Fruit fly (Drosophila melanogaster) whole organism, embryonic: Measurements from ENCODE around the gene CycA.
A peak's percentile ranks its signal among the peaks of the same experiment; 100 is the strongest.

ENCODE experiments used
- Adf1 ChIP-seq: fragments of 200-800 bp; sonication (Bioruptor generic); IDR thresholded peaks from 2 replicates; pipeline ENCODE4 v1.3.6; 2022; ENCODE audit warnings: missing biosample characterization, missing genetic modification characterization
- CG10431 ChIP-seq: fragments of 200-800 bp; sonication (Bioruptor generic); optimal IDR thresholded peaks from 3 replicates; lab custom pipeline; 2018; ENCODE audit warnings: missing biosample characterization, mild to moderate bottlenecking, missing genetic modification characterization
- CG11696 ChIP-seq: fragments of 200-800 bp; sonication (Bioruptor generic); IDR thresholded peaks from 2 replicates; pipeline ENCODE4 v1.3.6; 2022; ENCODE audit warnings: missing biosample characterization, missing genetic modification characterization
- CG13287 ChIP-seq: fragments of 200-800 bp; sonication (Bioruptor generic); IDR thresholded peaks from 2 replicates; pipeline ENCODE4 v1.3.6; 2022; ENCODE audit warnings: missing biosample characterization, missing genetic modification characterization; ENCODE audit not compliant: partially characterized antibody
- CG2116 ChIP-seq: fragments of 200-800 bp; sonication (Bioruptor generic); optimal IDR thresholded peaks from 3 replicates; lab custom pipeline; 2018; ENCODE audit warnings: missing biosample characterization, mild to moderate bottlenecking, missing genetic modification characterization
- CG32532 ChIP-seq: fragments of 200-800 bp; sonication (Bioruptor generic); IDR thresholded peaks from 2 replicates; pipeline ENCODE4 v1.3.6; 2022; ENCODE audit warnings: missing biosample characterization, missing genetic modification characterization
- CG34224 ChIP-seq: fragments of 200-800 bp; sonication (Bioruptor generic); IDR thresholded peaks from 3 replicates; pipeline ENCODE4 v1.3.6; 2022; ENCODE audit warnings: missing biosample characterization, missing genetic modification characterization; ENCODE audit not compliant: partially characterized antibody
- CG34376 ChIP-seq: fragments of 200-800 bp; sonication (Bioruptor generic); optimal IDR thresholded peaks from 2 replicates; lab custom pipeline; 2018; ENCODE audit warnings: missing biosample characterization, mild to moderate bottlenecking, missing genetic modification characterization
- CG4820 ChIP-seq: fragments of 200-800 bp; sonication (Bioruptor generic); optimal IDR thresholded peaks from 3 replicates; lab custom pipeline; 2016; ENCODE audit warnings: missing biosample characterization, missing genetic modification characterization
- CG9437 ChIP-seq: fragments of 200-800 bp; sonication (Bioruptor generic); optimal IDR thresholded peaks from 2 replicates; lab custom pipeline; 2018; ENCODE audit warnings: missing biosample characterization, mild to moderate bottlenecking, missing genetic modification characterization
- CG9817 ChIP-seq: fragments of 200-800 bp; sonication (Bioruptor generic); optimal IDR thresholded peaks from 2 replicates; lab custom pipeline; 2018; ENCODE audit warnings: missing biosample characterization, mild to moderate bottlenecking, missing genetic modification characterization, moderate library complexity
- Chrac-16 ChIP-seq: fragments of 200-800 bp; sonication (Bioruptor generic); optimal IDR thresholded peaks from 3 replicates; lab custom pipeline; 2016; ENCODE audit warnings: missing biosample characterization, missing genetic modification characterization
- Deaf1 ChIP-seq: fragments of 200-800 bp; optimal IDR thresholded peaks from 3 replicates; lab custom pipeline; 2019; ENCODE audit warnings: missing biosample characterization, mild to moderate bottlenecking, missing genetic modification characterization, moderate library complexity
- Dip3 ChIP-seq: fragments of 200-800 bp; sonication (Bioruptor generic); optimal IDR thresholded peaks from 3 replicates; lab custom pipeline; 2016; ENCODE audit warnings: missing biosample characterization, missing genetic modification characterization
- Elba2 ChIP-seq: fragments of 200-800 bp; sonication (Bioruptor generic); optimal IDR thresholded peaks from 3 replicates; lab custom pipeline; 2016; ENCODE audit warnings: missing biosample characterization, missing genetic modification characterization
- GATAe ChIP-seq: fragments of 200-800 bp; sonication (Bioruptor generic); conservative IDR thresholded peaks from 2 replicates; pipeline ENCODE4 v1.3.6; 2022; ENCODE audit warnings: missing biosample characterization, missing genetic modification characterization
- HmgZ ChIP-seq: fragments of 200-800 bp; sonication (Bioruptor generic); optimal IDR thresholded peaks from 2 replicates; lab custom pipeline; 2018; ENCODE audit warnings: missing biosample characterization, mild to moderate bottlenecking, missing genetic modification characterization
- Med ChIP-seq: fragments of 200-800 bp; sonication (Bioruptor generic); peaks from one replicate; lab custom pipeline; 2016; ENCODE audit warnings: missing biosample characterization, missing genetic modification characterization, mild to moderate bottlenecking, inconsistent platforms, moderate library complexity
- Pdp1 ChIP-seq, 2 experiments: fragments of 200-800 bp; sonication (Bioruptor generic); optimal IDR thresholded peaks; 3 replicates each; lab custom pipeline; 2016; ENCODE audit warnings: missing biosample characterization in 2 of 2, missing genetic modification characterization in 2 of 2, mild to moderate bottlenecking in 1 of 2, moderate library complexity in 1 of 2
- Stat92E ChIP-seq, 3 experiments: fragments of >200 bp in 2 of 3; fragments of 200-800 bp in 1 of 3; sonication (Bioruptor generic) in 1 of 3; optimal IDR thresholded peaks; 2 replicates each; lab custom pipeline; 2017 to 2019; ENCODE audit warnings: missing biosample characterization in 3 of 3, missing genetic modification characterization in 3 of 3, mild to moderate bottlenecking in 1 of 3, moderate library complexity in 1 of 3
- Trl ChIP-seq, 3 experiments: fragments of >200 bp in 2 of 3; fragments of 200-800 bp in 1 of 3; sonication (Bioruptor generic) in 1 of 3; optimal IDR thresholded peaks; 2 replicates in 1 of 3; 3 replicates in 2 of 3; lab custom pipeline; 2016 to 2017; ENCODE audit warnings: missing biosample characterization in 1 of 3, missing genetic modification characterization in 1 of 3
- ara ChIP-seq: fragments of 200-800 bp; sonication (Bioruptor generic); IDR thresholded peaks from 2 replicates; pipeline ENCODE4 v1.3.6; 2022; ENCODE audit warnings: missing biosample characterization, missing genetic modification characterization
- chinmo ChIP-seq: fragments of 200-800 bp; sonication (Bioruptor generic); IDR thresholded peaks from 4 replicates; pipeline ENCODE4 v1.3.6; 2022; ENCODE audit warnings: missing biosample characterization, missing genetic modification characterization; ENCODE audit not compliant: partially characterized antibody
- ci ChIP-seq: fragments of 200-800 bp; sonication (Bioruptor generic); IDR thresholded peaks from 3 replicates; pipeline ENCODE4 v1.3.6; 2022; ENCODE audit warnings: missing biosample characterization, missing genetic modification characterization
- exex ChIP-seq: fragments of 200-800 bp; sonication (Bioruptor generic); optimal IDR thresholded peaks from 4 replicates; lab custom pipeline; 2018; ENCODE audit warnings: missing biosample characterization, mild to moderate bottlenecking, missing genetic modification characterization, moderate library complexity
- grn ChIP-seq: fragments of 200-800 bp; sonication (Bioruptor generic); optimal IDR thresholded peaks from 3 replicates; lab custom pipeline; 2017; ENCODE audit warnings: missing biosample characterization, missing genetic modification characterization
- her ChIP-seq: fragments of 200-800 bp; sonication (Bioruptor generic); optimal IDR thresholded peaks from 2 replicates; lab custom pipeline; 2016; ENCODE audit warnings: missing biosample characterization, missing genetic modification characterization
- jumu ChIP-seq: fragments of 200-800 bp; sonication (Bioruptor generic); optimal IDR thresholded peaks from 3 replicates; lab custom pipeline; 2016; ENCODE audit warnings: missing biosample characterization, missing genetic modification characterization
- lab ChIP-seq: fragments of 200-800 bp; sonication (Bioruptor generic); optimal IDR thresholded peaks from 3 replicates; lab custom pipeline; 2017; ENCODE audit warnings: missing biosample characterization, missing genetic modification characterization, mild to moderate bottlenecking, moderate library complexity, missing genetic modification reagents
- mirr ChIP-seq: fragments of 200-800 bp; sonication (Bioruptor generic); optimal IDR thresholded peaks from 3 replicates; lab custom pipeline; 2018; ENCODE audit warnings: missing biosample characterization, mild to moderate bottlenecking, missing genetic modification characterization
- nerfin-1 ChIP-seq: fragments of 200-800 bp; sonication (Bioruptor generic); optimal IDR thresholded peaks from 3 replicates; lab custom pipeline; 2019; ENCODE audit warnings: missing biosample characterization, mild to moderate bottlenecking, missing genetic modification characterization, moderate library complexity
- nerfin-2 ChIP-seq: fragments of 200-800 bp; sonication (Bioruptor generic); IDR thresholded peaks from 2 replicates; pipeline ENCODE4 v1.3.6; 2022; ENCODE audit warnings: missing biosample characterization, missing genetic modification characterization; ENCODE audit not compliant: partially characterized antibody
- pzg ChIP-seq: fragments of 200-800 bp; sonication (Bioruptor generic); optimal IDR thresholded peaks from 3 replicates; lab custom pipeline; 2018; ENCODE audit warnings: missing biosample characterization, mild to moderate bottlenecking, missing genetic modification characterization, moderate library complexity
- ranshi ChIP-seq: fragments of 200-800 bp; sonication (Bioruptor generic); IDR thresholded peaks from 2 replicates; pipeline ENCODE4 v1.3.6; 2022; ENCODE audit warnings: missing biosample characterization, missing genetic modification characterization
- repo ChIP-seq: fragments of 200-800 bp; sonication (Bioruptor generic); optimal IDR thresholded peaks from 2 replicates; lab custom pipeline; 2016; ENCODE audit warnings: missing biosample characterization, missing genetic modification characterization
- rib ChIP-seq: fragments of 200-800 bp; sonication (Bioruptor generic); IDR thresholded peaks from 2 replicates; pipeline ENCODE4 v1.3.6; 2022; ENCODE audit warnings: missing biosample characterization, missing genetic modification characterization
- ssp ChIP-seq: fragments of 200-800 bp; sonication (Bioruptor generic); IDR thresholded peaks from 2 replicates; pipeline ENCODE4 v1.3.6; 2022; ENCODE audit warnings: missing biosample characterization, missing genetic modification characterization
- sug ChIP-seq: fragments of 200-800 bp; optimal IDR thresholded peaks from 2 replicates; lab custom pipeline; 2019; ENCODE audit warnings: missing biosample characterization, mild to moderate bottlenecking, missing genetic modification characterization, moderate library complexity

Gene CycA

DNA sequence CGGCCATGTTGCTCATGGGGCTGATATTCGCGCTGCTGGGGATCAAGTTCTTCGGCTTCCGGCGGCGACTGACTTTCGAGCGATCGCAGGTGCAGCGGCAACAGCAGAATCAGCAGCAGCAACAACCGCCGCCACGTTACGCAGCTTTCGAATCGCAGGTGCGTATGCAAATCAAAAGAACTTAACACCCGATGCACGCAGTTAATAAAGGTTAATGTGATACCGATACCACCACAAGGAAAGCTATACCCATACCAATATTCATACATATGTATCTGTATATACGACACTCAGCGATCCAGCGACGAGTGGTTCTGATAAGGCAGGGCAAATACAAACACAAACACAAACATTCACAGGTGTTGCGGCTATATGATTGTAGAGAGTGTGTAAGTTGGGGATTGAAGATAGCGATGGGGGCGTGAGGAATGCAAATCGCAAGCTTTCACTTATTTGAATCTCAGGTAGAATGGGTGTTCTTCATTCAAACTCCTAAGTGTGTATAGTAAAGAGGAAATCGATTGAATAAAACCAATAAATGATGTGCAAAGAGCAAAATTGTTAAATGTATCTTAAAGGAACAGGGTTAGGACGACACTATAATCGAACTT lies 55.9 kb downstream of the CycA start (continued):
- no peak for TF ChIP-seq CG10431 (GFP tag; lab: Kevin White, UChicago)
- no peak for TF ChIP-seq pzg
- TF ChIP-seq Chrac-16 = no peak
- no peak for TF ChIP-seq ssp (GFP tag; lab: Robert Waterston, UW)
- no peak for TF ChIP-seq nerfin-2 (GFP tag; lab: Robert Waterston, UW)
- no peak for TF ChIP-seq her (GFP tag; lab: Kevin White, UChicago)
- TF ChIP-seq HmgZ (tag; lab: Kevin White, UChicago) = peak; percentile 19
- TF ChIP-seq ranshi (GFP tag; lab: Robert Waterston, UW) = no peak
- no peak for TF ChIP-seq ara (GFP tag; lab: Robert Waterston, UW)
- no peak for TF ChIP-seq repo
- TF ChIP-seq CG2116 (GFP tag; lab: Kevin White, UChicago) = no peak
- TF ChIP-seq Stat92E (GFP tag; optimal IDR thresholded peaks at IDR 0.05; lab: Kevin White, UChicago) = no peak
- no peak for TF ChIP-seq CG11696
- TF ChIP-seq CG9817 (tag; lab: Kevin White, UChicago) = no peak
- TF ChIP-seq CG34224 (GFP tag; lab: Robert Waterston, UW) = no peak
- no peak for TF ChIP-seq Elba2 (GFP tag; lab: Kevin White, UChicago)
- no peak for TF ChIP-seq CG4820 (GFP tag; lab: Kevin White, UChicago)

DNA sequence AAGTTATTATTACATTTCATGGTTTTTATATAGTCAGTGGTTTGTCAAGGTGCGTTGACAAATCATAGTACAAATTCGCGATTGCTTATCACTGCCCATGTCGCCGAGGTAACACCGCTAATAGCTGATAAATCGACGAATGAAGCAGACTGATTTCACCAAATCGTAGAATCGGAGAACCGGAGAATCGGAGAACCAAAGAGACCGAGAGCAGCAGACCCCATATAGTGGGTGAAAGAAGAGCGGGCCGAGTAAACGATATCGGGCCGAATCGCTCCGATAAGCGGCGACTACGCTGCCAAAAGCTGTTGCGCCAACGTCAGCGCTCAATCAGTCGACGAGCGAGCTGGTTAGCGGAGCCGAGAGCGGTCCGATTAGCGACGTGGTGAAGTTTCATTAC lies 56.6 kb downstream of the CycA start, which contains the start of gene CG14131:
TSS of gene CG14131 (plus strand) at position 343 of the 400 bp plus-strand sequence.
- TF ChIP-seq Dip3 (GFP tag; lab: Kevin White, UChicago) (no peak), chinmo (GFP tag; lab: Robert Waterston, UW) (peak; percentile 62; the same call in 3 of the 4 replicates), CG32532 (GFP tag; lab: Robert Waterston, UW) (peak; percentile 38; the same call in 1 of the 2 replicates), jumu (GFP tag; lab: Kevin White, UChicago) (no peak), ci (GFP tag; lab: Robert Waterston, UW) (peak; percentile 18; the same call in 1 of the 3 replicates), sug (tag; lab: Kevin White, UChicago) (peak; percentile 48), Deaf1 (tag; lab: Kevin White, UChicago) (peak; percentile 83), rib (GFP tag; lab: Robert Waterston, UW) (peak; percentile 22; the same call in 1 of the 2 replicates), CG34376 (GFP tag; lab: Kevin White, UChicago) (peak; percentile 78), nerfin-1 (tag; lab: Kevin White, UChicago) (no peak), exex (tag; lab: Kevin White, UChicago) (peak; percentile 99), grn (GFP tag; lab: Kevin White, UChicago) (peak; percentile 93), Pdp1 (GFP tag; optimal IDR thresholded peaks at IDR 0.05; lab: Kevin White, UChicago) (peak in 1 of 2 experiments; percentile 30), Adf1 (peak; percentile 74), CG13287 (GFP tag; lab: Robert Waterston, UW) (peak; percentile 41), Trl (optimal IDR thresholded peaks at IDR 0.05; lab: Kevin White, UChicago) (peak; percentile 39 to 70), Trl (GFP tag; optimal IDR thresholded peaks at IDR 0.05; lab: Kevin White, UChicago) (no peak), lab (GFP tag; lab: Kevin White, UChicago) (peak; percentile 26), mirr (GFP tag; lab: Kevin White, UChicago) (peak; percentile 97), GATAe (0 out of 2 replicates have a peak, but pooled peaks have one; percentile 21), Med (GFP tag; lab: Kevin White, UChicago) (peak; percentile 65), CG9437 (no peak)
- TF ChIP-seq, all 482 proteins: peak for 17
